Worm (Caenorhabditis elegans) whole organism, mixed stage, embryonic: Measurements from ENCODE around the gene polk-1.

ENCODE experiments used
- blmp-1 ChIP-seq: fragments of 150-350 bp; optimal IDR thresholded peaks from 2 replicates; lab custom pipeline; 2014; ENCODE audit warnings: missing biosample characterization, missing genetic modification characterization
- ces-1 ChIP-seq: fragments of 150-350 bp; optimal IDR thresholded peaks from 2 replicates; lab custom pipeline; 2014; ENCODE audit warnings: missing biosample characterization, missing genetic modification reagents, missing genetic modification characterization
- cnd-1 ChIP-seq: fragments of 200-800 bp; sonication (Bioruptor generic); optimal IDR thresholded peaks from 2 replicates; lab custom pipeline; 2018; ENCODE audit warnings: mild to moderate bottlenecking, missing genetic modification characterization, missing compliant biosample characterization
- elt-3 ChIP-seq: fragments of 150-350 bp; optimal IDR thresholded peaks from 2 replicates; lab custom pipeline; 2014; ENCODE audit warnings: missing biosample characterization, missing genetic modification characterization
- lsy-2 ChIP-seq: fragments of 150-350 bp; optimal IDR thresholded peaks from 2 replicates; lab custom pipeline; 2014; ENCODE audit warnings: missing biosample characterization, missing genetic modification characterization
- mab-5 ChIP-seq: fragments of 150-350 bp; optimal IDR thresholded peaks from 2 replicates; lab custom pipeline; 2014; ENCODE audit warnings: missing biosample characterization, missing genetic modification characterization
- nhr-28 ChIP-seq: fragments of 150-350 bp; optimal IDR thresholded peaks from 2 replicates; lab custom pipeline; 2014; ENCODE audit warnings: missing biosample characterization, missing genetic modification characterization
- nhr-76 ChIP-seq: sonication (generic microtip); optimal IDR thresholded peaks from 2 replicates; lab custom pipeline; 2017; ENCODE audit warnings: missing biosample characterization, missing genetic modification characterization
- snpc-4 ChIP-seq: fragments of 150-350 bp; optimal IDR thresholded peaks from 2 replicates; lab custom pipeline; 2014; ENCODE audit warnings: missing biosample characterization, missing genetic modification characterization
- unc-39 ChIP-seq: fragments of 150-350 bp; optimal IDR thresholded peaks from 2 replicates; lab custom pipeline; 2014; ENCODE audit warnings: missing biosample characterization, missing genetic modification characterization
- unc-62 ChIP-seq: fragments of 150-350 bp; optimal IDR thresholded peaks from 2 replicates; lab custom pipeline; 2014; ENCODE audit warnings: missing biosample characterization, missing genetic modification reagents, missing genetic modification characterization
- ztf-11 ChIP-seq: fragments of 150-350 bp; optimal IDR thresholded peaks from 2 replicates; lab custom pipeline; 2014; ENCODE audit warnings: missing biosample characterization, missing genetic modification characterization

DNA sequence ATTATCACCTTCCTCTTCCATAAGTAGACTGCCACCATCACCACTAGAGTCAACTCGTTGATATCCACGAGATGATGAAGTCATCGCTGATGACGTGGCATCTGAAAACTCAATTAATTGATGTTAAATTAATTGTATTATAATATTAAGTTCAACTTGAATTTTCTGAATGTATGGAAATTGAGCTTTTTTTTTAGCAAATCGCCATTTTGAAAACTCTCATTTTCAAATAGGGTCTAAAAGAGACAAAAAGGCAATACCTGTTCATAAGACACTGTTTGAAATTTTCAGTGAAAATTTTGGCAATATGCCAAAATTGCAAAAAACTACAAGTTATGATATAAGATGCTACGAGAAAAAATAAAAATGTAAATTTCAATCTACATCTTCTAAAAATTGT is 15.2 kb upstream of the polk-1 start, which contains the start of gene twk-7:
- no peak for TF ChIP-seq elt-3 (tag; lab: Kevin White, UChicago)
- TF ChIP-seq ces-1 = no peak
- TF ChIP-seq blmp-1 (tag; lab: Kevin White, UChicago) = no peak
- no peak for TF ChIP-seq nhr-28 (tag; lab: Kevin White, UChicago)
- no peak for TF ChIP-seq snpc-4 (tag; lab: Kevin White, UChicago)
- TF ChIP-seq unc-62 (GFP tag; lab: Kevin White, UChicago) = no peak
- no peak for TF ChIP-seq nhr-76 (tag; lab: Kevin White, UChicago)
- no peak for TF ChIP-seq lsy-2
- no peak for TF ChIP-seq unc-39 (tag; lab: Kevin White, UChicago)
- TF ChIP-seq ztf-11 (tag; lab: Kevin White, UChicago) = no peak
- no peak for TF ChIP-seq cnd-1
- no peak for TF ChIP-seq mab-5
